Worm (Caenorhabditis elegans) whole organism, L4 larva: Measurements from ENCODE around the gene T19D12.10.

Experiments used
- ama-1 ChIP-seq: fragments of 150-350 bp; optimal IDR thresholded peaks from 2 replicates; lab custom pipeline; 2014; ENCODE audit warnings: inconsistent platforms, mixed read lengths
- ceh-32 ChIP-seq: sonication (generic microtip); optimal IDR thresholded peaks from 2 replicates; lab custom pipeline; 2016; ENCODE audit warnings: mild to moderate bottlenecking, missing genetic modification characterization, missing compliant biosample characterization; ENCODE audit not compliant: poor library complexity
- daf-19 ChIP-seq: fragments of 200-800 bp; sonication (Bioruptor generic); conservative IDR thresholded peaks from 2 replicates; pipeline ENCODE4 v1.3.6; 2022; ENCODE audit warnings: missing genetic modification characterization, missing compliant biosample characterization
- fkh-10 ChIP-seq: fragments of 150-350 bp; optimal IDR thresholded peaks from 2 replicates; lab custom pipeline; 2014; ENCODE audit warnings: missing biosample characterization, missing genetic modification reagents, missing genetic modification characterization
- gei-8 ChIP-seq: fragments of 200-800 bp; sonication (Bioruptor generic); optimal IDR thresholded peaks from 2 replicates; lab custom pipeline; 2018; ENCODE audit warnings: mild to moderate bottlenecking, missing genetic modification characterization, missing compliant biosample characterization
- jun-1 ChIP-seq: fragments of 150-350 bp; optimal IDR thresholded peaks from 2 replicates; lab custom pipeline; 2014; ENCODE audit warnings: missing biosample characterization, missing genetic modification reagents, missing genetic modification characterization
- lin-13 ChIP-seq: fragments of 150-350 bp; optimal IDR thresholded peaks from 2 replicates; lab custom pipeline; 2014; ENCODE audit warnings: missing biosample characterization, missing genetic modification reagents, missing genetic modification characterization
- lin-29 ChIP-seq: fragments of 200-800 bp; sonication (Bioruptor generic); IDR thresholded peaks from 2 replicates; pipeline ENCODE4 v1.3.6; 2022; ENCODE audit warnings: missing genetic modification reagents, missing genetic modification characterization, missing compliant biosample characterization
- nhr-42 ChIP-seq: fragments of 200-800 bp; sonication (Bioruptor generic); IDR thresholded peaks from 2 replicates; pipeline ENCODE4 v1.3.6; 2022; ENCODE audit warnings: missing genetic modification characterization, missing compliant biosample characterization
- nhr-6 ChIP-seq: fragments of 150-350 bp; optimal IDR thresholded peaks from 2 replicates; lab custom pipeline; 2014; ENCODE audit warnings: missing biosample characterization, missing genetic modification characterization

ce11 chrII:6621886-6622285 lies 36.8 kb downstream of the T19D12.10 start, which contains the start of gene F54H5.3:
- no peak for TF ChIP-seq ceh-32 (tag; lab: Kevin White, UChicago)
- TF ChIP-seq daf-19 (GFP tag; lab: Robert Waterston, UW) = no peak
- TF ChIP-seq fkh-10 (GFP tag; lab: Kevin White, UChicago) = no peak
- TF ChIP-seq lin-13 (GFP tag; lab: Kevin White, UChicago) = no peak
- TF ChIP-seq gei-8 (GFP tag; lab: Kevin White, UChicago) = no peak
- no peak for TF ChIP-seq nhr-6 (tag; lab: Kevin White, UChicago)
- TF ChIP-seq ama-1 (lab: Kevin White, UChicago) = no peak
- TF ChIP-seq jun-1 = no peak
- no peak for TF ChIP-seq lin-29 (GFP tag; lab: Robert Waterston, UW)
- no peak for TF ChIP-seq nhr-42 (GFP tag; lab: Robert Waterston, UW)
